Fruit fly (Drosophila melanogaster): ENCODE measurements around the gene Aplip1.

dm6 chr3L:1200357-1201051, 4.4 kb downstream of the Aplip1 start, which contains the start of gene mwh:
- TF ChIP-seq psq (optimal IDR thresholded peaks at IDR 0.05) (no peak), insv (optimal IDR thresholded peaks at IDR 0.05) (no peak), Myc (optimal IDR thresholded peaks at IDR 0.05) (no peak), h (optimal IDR thresholded peaks at IDR 0.05) (no peak), Sin3A (optimal IDR thresholded peaks at IDR 0.05) (no peak)

Data from Kc167 (cell line).